Worm (Caenorhabditis elegans) whole organism, early embryonic: ENCODE data around the gene let-23.

Experiments used
- B0310.2 ChIP-seq: sonication (generic microtip); optimal IDR thresholded peaks from 2 replicates; lab custom pipeline; 2016; ENCODE audit warnings: mild to moderate bottlenecking, missing genetic modification characterization, missing compliant biosample characterization
- F13C5.2 ChIP-seq: sonication (generic microtip); optimal IDR thresholded peaks from 2 replicates; lab custom pipeline; 2017; ENCODE audit warnings: mild to moderate bottlenecking, missing genetic modification characterization, inconsistent platforms, missing compliant biosample characterization
- aly-1 ChIP-seq: sonication (generic microtip); optimal IDR thresholded peaks from 2 replicates; lab custom pipeline; 2016; ENCODE audit warnings: missing genetic modification characterization, missing compliant biosample characterization
- ama-1 ChIP-seq: fragments of 150-350 bp; optimal IDR thresholded peaks from 2 replicates; lab custom pipeline; 2014
- ceh-13 ChIP-seq: fragments of 200-800 bp; sonication (Bioruptor generic); optimal IDR thresholded peaks from 2 replicates; lab custom pipeline; 2018; ENCODE audit warnings: mild to moderate bottlenecking, missing genetic modification characterization, missing compliant biosample characterization
- ceh-36 ChIP-seq: sonication (generic microtip); optimal IDR thresholded peaks from 2 replicates; lab custom pipeline; 2016; ENCODE audit warnings: missing genetic modification characterization, inconsistent platforms, missing compliant biosample characterization
- ets-7 ChIP-seq: sonication (generic microtip); optimal IDR thresholded peaks from 2 replicates; lab custom pipeline; 2016; ENCODE audit warnings: missing genotype, missing genetic modification characterization, missing compliant biosample characterization
- flt-1 ChIP-seq: fragments of 200-800 bp; sonication (Bioruptor generic); IDR thresholded peaks from 2 replicates; pipeline ENCODE4 v1.3.6; 2022; ENCODE audit warnings: missing genetic modification characterization, missing compliant biosample characterization
- hmbx-1 ChIP-seq: sonication (generic microtip); optimal IDR thresholded peaks from 2 replicates; lab custom pipeline; 2016; ENCODE audit warnings: mild to moderate bottlenecking, missing genetic modification characterization, missing compliant biosample characterization
- hmg-4 ChIP-seq: fragments of 200-800 bp; sonication (Bioruptor generic); optimal IDR thresholded peaks from 2 replicates; lab custom pipeline; 2018; ENCODE audit warnings: mild to moderate bottlenecking, missing genetic modification characterization, missing compliant biosample characterization
- hnd-1 ChIP-seq: sonication (generic microtip); optimal IDR thresholded peaks from 2 replicates; lab custom pipeline; 2016; ENCODE audit warnings: missing genetic modification characterization, missing compliant biosample characterization
- pes-1 ChIP-seq: fragments of 200-800 bp; sonication (Bioruptor generic); IDR thresholded peaks from 2 replicates; pipeline ENCODE4 v1.3.6; 2022; ENCODE audit warnings: missing genetic modification reagents, missing genetic modification characterization, missing compliant biosample characterization
- scrt-1 ChIP-seq: fragments of 200-800 bp; sonication (Bioruptor generic); IDR thresholded peaks from 2 replicates; pipeline ENCODE4 v1.3.6; 2022; ENCODE audit warnings: missing genetic modification characterization, missing compliant biosample characterization
- sea-1 ChIP-seq: fragments of 200-800 bp; sonication (Bioruptor generic); conservative IDR thresholded peaks from 2 replicates; pipeline ENCODE4 v1.3.6; 2022; ENCODE audit warnings: missing genetic modification characterization, missing compliant biosample characterization
- tbx-11 ChIP-seq: fragments of 200-800 bp; sonication (Bioruptor generic); IDR thresholded peaks from 2 replicates; pipeline ENCODE4 v1.3.6; 2022; ENCODE audit warnings: missing genetic modification characterization, missing compliant biosample characterization
- tbx-37 ChIP-seq: fragments of 200-800 bp; sonication (Bioruptor generic); conservative IDR thresholded peaks from 2 replicates; pipeline ENCODE4 v1.3.6; 2022; ENCODE audit warnings: missing genetic modification reagents, missing genetic modification characterization, missing compliant biosample characterization
- tra-4 ChIP-seq: sonication (generic microtip); optimal IDR thresholded peaks from 2 replicates; lab custom pipeline; 2017; ENCODE audit warnings: missing genetic modification characterization, missing compliant biosample characterization

let-23 gene

DNA sequence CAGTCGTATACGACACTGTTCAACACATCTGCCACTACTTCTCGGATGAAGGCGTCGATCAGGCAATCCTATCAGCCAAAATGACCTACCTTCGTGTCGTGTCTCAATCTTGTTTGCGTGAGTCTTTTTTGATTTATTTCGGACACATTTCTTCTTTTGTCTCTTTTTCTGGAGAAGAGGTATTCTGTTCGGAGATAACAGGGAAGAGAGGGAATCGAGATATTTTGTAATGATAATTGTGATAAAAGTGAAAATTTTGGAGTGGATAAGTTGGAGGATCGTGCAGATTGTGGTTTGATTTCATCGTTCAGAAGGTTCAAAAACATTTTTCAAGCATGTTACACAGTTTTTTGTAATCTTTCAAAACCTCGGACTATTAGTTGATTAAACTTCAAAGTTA, 36.5 kb downstream of the let-23 start:
- TF ChIP-seq tbx-11 (GFP tag; lab: Robert Waterston, UW) (no peak), hnd-1 (tag; lab: Kevin White, UChicago) (no peak), F13C5.2 (tag; lab: Kevin White, UChicago) (no peak), hmg-4 (no peak), sea-1 (GFP tag; lab: Robert Waterston, UW) (no peak), ceh-13 (GFP tag; lab: Kevin White, UChicago) (no peak), ets-7 (tag; lab: Kevin White, UChicago) (no peak), hmbx-1 (tag; lab: Kevin White, UChicago) (no peak)

DNA sequence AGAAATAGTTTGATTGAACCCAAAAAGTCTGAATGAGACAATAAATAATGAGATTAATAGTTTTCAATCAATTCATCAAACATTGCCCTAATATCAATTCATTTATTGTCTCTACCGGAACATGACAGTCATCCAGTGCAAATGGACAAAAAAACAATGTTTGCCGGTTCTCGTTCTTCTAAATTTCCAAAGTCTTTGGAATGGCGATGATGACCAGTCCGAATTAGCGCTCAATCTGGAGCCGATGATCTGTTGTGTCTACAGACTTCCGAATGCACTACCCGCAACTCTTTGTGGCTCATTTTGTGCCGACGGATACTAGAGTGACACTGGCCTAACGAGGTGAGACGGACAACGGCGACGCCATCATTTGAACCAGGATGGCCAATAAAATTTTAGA, 39.0 kb downstream of the let-23 start, which contains the start of gene T26C5.3:
Gene T26C5.3, plus strand, starts transcription at position 301 of the 400 bp plus-strand sequence.
- TF ChIP-seq hnd-1 (tag; lab: Kevin White, UChicago) (no peak), scrt-1 (GFP tag; lab: Robert Waterston, UW) (no peak), hmg-4 (no peak), tbx-37 (no peak), sea-1 (GFP tag; lab: Robert Waterston, UW) (no peak), ceh-36 (tag; lab: Kevin White, UChicago) (no peak), pes-1 (GFP tag; lab: Robert Waterston, UW) (no peak), hmbx-1 (tag; lab: Kevin White, UChicago) (no peak), tbx-11 (GFP tag; lab: Robert Waterston, UW) (no peak), tra-4 (no peak), B0310.2 (tag; lab: Kevin White, UChicago) (no peak), F13C5.2 (tag; lab: Kevin White, UChicago) (no peak), ama-1 (no peak), ceh-13 (GFP tag; lab: Kevin White, UChicago) (no peak)

DNA sequence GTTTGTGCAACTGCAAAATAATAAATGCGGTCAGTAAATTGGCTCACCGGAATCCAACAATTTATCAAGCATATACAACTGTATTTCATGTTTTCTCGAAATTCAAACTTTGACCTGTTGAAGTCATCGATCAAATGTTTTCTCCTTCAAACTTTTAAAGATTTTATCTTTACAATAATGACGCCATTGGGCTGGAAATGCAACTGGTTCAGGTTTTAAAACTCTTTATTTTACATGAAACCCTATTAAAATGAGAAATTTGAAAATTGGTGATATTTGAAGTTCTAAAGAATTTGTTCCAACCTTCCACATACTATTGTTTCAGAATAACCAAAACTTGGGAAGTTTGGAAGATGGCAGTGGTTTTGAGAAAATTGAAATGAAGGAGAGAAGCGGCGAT, 39.7 kb downstream of the let-23 start:
- no peak for TF ChIP-seq hnd-1 (tag; lab: Kevin White, UChicago)
- TF ChIP-seq scrt-1 (GFP tag; lab: Robert Waterston, UW) = no peak
- TF ChIP-seq ceh-13 (GFP tag; lab: Kevin White, UChicago) = no peak

DNA sequence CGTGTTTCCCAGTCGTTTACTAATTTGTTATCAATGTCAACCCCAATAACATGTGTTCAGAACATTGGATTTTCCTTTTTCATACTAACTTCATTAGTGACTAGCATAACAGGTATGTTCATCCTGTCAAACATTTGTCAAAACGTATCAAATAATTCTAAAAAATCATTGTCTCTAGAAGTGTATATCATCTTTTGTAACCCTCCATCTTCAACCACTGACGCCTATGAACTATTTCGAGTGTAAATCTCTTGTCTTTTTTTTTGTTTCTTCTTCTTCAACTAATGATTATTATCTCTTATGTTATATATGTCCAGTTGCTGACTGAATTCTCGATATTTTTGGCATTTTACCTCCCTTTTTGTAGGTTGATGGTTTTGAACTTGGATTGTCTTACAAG, 40.4 kb downstream of the let-23 start:
- no peak for TF ChIP-seq sea-1 (GFP tag; lab: Robert Waterston, UW)
- TF ChIP-seq tbx-37 = no peak
- no peak for TF ChIP-seq tra-4
- TF ChIP-seq ceh-13 (GFP tag; lab: Kevin White, UChicago) = no peak
- TF ChIP-seq ets-7 (tag; lab: Kevin White, UChicago) = no peak
- TF ChIP-seq pes-1 (GFP tag; lab: Robert Waterston, UW) = no peak
- TF ChIP-seq F13C5.2 (tag; lab: Kevin White, UChicago) = no peak
- no peak for TF ChIP-seq ceh-36 (tag; lab: Kevin White, UChicago)
- no peak for TF ChIP-seq tbx-11 (GFP tag; lab: Robert Waterston, UW)
- TF ChIP-seq aly-1 (tag; lab: Kevin White, UChicago) = no peak
- TF ChIP-seq ama-1 = no peak
- TF ChIP-seq hmg-4 = no peak
- no peak for TF ChIP-seq B0310.2 (tag; lab: Kevin White, UChicago)
- TF ChIP-seq hnd-1 (tag; lab: Kevin White, UChicago) = no peak
- TF ChIP-seq flt-1 = no peak
- TF ChIP-seq scrt-1 (GFP tag; lab: Robert Waterston, UW) = no peak
- TF ChIP-seq hmbx-1 (tag; lab: Kevin White, UChicago) = no peak

DNA sequence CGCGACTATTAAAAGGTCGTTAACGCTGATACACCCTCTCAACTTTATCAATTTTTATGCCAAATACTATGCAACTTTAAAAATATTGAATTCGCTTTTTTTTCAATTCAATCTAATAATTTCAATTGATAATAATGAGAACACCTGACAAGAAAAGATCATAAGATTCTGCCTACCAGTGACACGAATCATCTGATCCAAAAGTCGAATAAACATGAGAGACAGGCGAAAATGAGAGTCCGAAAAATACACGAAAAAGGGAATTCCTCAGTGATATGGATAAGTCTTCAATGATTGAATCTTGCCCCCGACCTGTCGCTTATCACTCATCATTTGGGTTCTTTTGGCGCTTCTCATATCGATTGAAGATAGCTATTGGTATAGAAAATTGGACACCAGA, 44.3 kb downstream of the let-23 start:
- TF ChIP-seq ets-7 (tag; lab: Kevin White, UChicago) (no peak), ama-1 (no peak), aly-1 (tag; lab: Kevin White, UChicago) (no peak), tbx-11 (GFP tag; lab: Robert Waterston, UW) (no peak), scrt-1 (GFP tag; lab: Robert Waterston, UW) (no peak), sea-1 (GFP tag; lab: Robert Waterston, UW) (no peak), hmg-4 (no peak)

DNA sequence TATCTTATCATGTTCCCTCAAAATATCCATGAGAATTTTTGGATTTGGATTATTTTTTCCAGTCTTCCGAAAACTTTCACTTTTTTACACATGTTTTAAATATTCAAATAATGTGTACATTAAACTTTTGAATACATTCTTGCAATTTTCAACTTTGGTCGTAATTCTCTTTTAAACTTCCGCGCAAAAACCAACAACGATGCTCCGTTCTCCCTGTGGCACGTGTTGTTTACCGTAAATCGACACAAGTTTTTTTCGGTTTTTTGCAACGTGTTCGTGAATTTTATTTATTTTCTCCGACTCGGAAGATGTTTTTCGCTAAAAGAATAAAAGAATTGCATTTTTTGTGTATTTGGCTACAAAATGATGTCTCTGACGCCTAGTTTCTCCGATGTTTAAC, 45.5 kb downstream of the let-23 start:
- no peak for TF ChIP-seq hnd-1 (tag; lab: Kevin White, UChicago)
- TF ChIP-seq F13C5.2 (tag; lab: Kevin White, UChicago) = peak; percentile 23

DNA sequence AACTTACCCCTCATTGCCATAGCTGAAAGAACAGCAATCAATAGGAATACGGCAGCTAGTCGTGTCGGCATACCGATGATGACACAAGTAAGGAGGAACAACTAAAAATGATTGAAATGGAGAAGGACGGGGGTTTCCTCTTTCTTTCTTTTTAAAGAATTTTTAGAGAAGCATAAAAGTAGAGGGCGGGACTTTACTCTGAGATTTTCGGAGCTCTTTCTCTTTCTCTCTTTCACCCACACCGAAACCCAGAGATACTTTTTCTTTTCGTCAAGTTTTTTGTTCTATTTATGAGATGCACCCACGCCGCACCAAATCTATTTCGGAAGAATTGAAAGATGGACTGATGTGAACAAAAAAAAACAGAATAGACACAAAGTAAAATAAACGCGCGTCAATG, 49.3 kb downstream of the let-23 start, which contains the start of gene T26C5.5:
Gene T26C5.5, minus strand, starts transcription at position 101 of the 400 bp plus-strand sequence.
- TF ChIP-seq ama-1 (no peak), F13C5.2 (tag; lab: Kevin White, UChicago) (no peak), hnd-1 (tag; lab: Kevin White, UChicago) (no peak), tra-4 (no peak), pes-1 (GFP tag; lab: Robert Waterston, UW) (no peak), ceh-13 (GFP tag; lab: Kevin White, UChicago) (no peak), B0310.2 (tag; lab: Kevin White, UChicago) (no peak), tbx-11 (GFP tag; lab: Robert Waterston, UW) (no peak), hmbx-1 (tag; lab: Kevin White, UChicago) (no peak), ets-7 (tag; lab: Kevin White, UChicago) (no peak), tbx-37 (no peak), hmg-4 (no peak), ceh-36 (tag; lab: Kevin White, UChicago) (no peak)

DNA sequence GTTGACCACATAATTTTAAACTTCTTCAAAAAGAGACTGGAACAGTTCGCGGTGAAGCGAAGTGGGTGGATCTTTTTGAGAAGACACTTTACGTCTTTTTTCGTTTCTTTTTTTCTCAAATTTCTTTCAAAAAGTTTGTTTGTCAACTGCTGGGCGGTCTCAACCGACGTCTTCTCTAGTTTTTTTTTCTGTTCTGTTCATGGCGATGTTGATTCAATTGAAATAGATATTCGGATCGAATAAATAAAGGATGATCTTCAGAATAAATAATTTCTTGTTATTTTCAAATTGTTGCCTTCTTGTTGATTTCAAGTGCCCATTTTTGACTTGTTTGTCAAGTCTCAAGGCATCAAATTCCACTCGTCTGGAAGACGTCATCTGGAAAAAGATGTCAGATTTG, 53.1 kb downstream of the let-23 start, which contains the start of gene T26C5.4:
Gene T26C5.4, minus strand, starts transcription at position 101 of the 400 bp plus-strand sequence.
- TF ChIP-seq F13C5.2 (tag; lab: Kevin White, UChicago) (no peak), hmg-4 (no peak), B0310.2 (tag; lab: Kevin White, UChicago) (no peak), ceh-36 (tag; lab: Kevin White, UChicago) (no peak), hnd-1 (tag; lab: Kevin White, UChicago) (no peak), ceh-13 (GFP tag; lab: Kevin White, UChicago) (no peak), sea-1 (GFP tag; lab: Robert Waterston, UW) (no peak), hmbx-1 (tag; lab: Kevin White, UChicago) (no peak), scrt-1 (GFP tag; lab: Robert Waterston, UW) (no peak), tbx-11 (GFP tag; lab: Robert Waterston, UW) (no peak), flt-1 (no peak), aly-1 (tag; lab: Kevin White, UChicago) (no peak), ets-7 (tag; lab: Kevin White, UChicago) (no peak), pes-1 (GFP tag; lab: Robert Waterston, UW) (no peak), ama-1 (no peak), tbx-37 (no peak), tra-4 (no peak)
